Worm (Caenorhabditis elegans) whole organism, early embryonic: Measurements from ENCODE around the gene lit-1.
A peak's percentile ranks its signal among the peaks of the same experiment; 100 is the strongest.

Source experiments
- B0310.2 ChIP-seq: sonication (generic microtip); optimal IDR thresholded peaks from 2 replicates; lab custom pipeline; 2016; ENCODE audit warnings: mild to moderate bottlenecking, missing genetic modification characterization, missing compliant biosample characterization
- F13C5.2 ChIP-seq: sonication (generic microtip); optimal IDR thresholded peaks from 2 replicates; lab custom pipeline; 2017; ENCODE audit warnings: mild to moderate bottlenecking, missing genetic modification characterization, inconsistent platforms, missing compliant biosample characterization
- aly-1 ChIP-seq: sonication (generic microtip); optimal IDR thresholded peaks from 2 replicates; lab custom pipeline; 2016; ENCODE audit warnings: missing genetic modification characterization, missing compliant biosample characterization
- ama-1 ChIP-seq: fragments of 150-350 bp; optimal IDR thresholded peaks from 2 replicates; lab custom pipeline; 2014
- ceh-13 ChIP-seq: fragments of 200-800 bp; sonication (Bioruptor generic); optimal IDR thresholded peaks from 2 replicates; lab custom pipeline; 2018; ENCODE audit warnings: mild to moderate bottlenecking, missing genetic modification characterization, missing compliant biosample characterization
- ceh-36 ChIP-seq: sonication (generic microtip); optimal IDR thresholded peaks from 2 replicates; lab custom pipeline; 2016; ENCODE audit warnings: missing genetic modification characterization, inconsistent platforms, missing compliant biosample characterization
- ets-7 ChIP-seq: sonication (generic microtip); optimal IDR thresholded peaks from 2 replicates; lab custom pipeline; 2016; ENCODE audit warnings: missing genotype, missing genetic modification characterization, missing compliant biosample characterization
- flt-1 ChIP-seq: fragments of 200-800 bp; sonication (Bioruptor generic); IDR thresholded peaks from 2 replicates; pipeline ENCODE4 v1.3.6; 2022; ENCODE audit warnings: missing genetic modification characterization, missing compliant biosample characterization
- hmbx-1 ChIP-seq: sonication (generic microtip); optimal IDR thresholded peaks from 2 replicates; lab custom pipeline; 2016; ENCODE audit warnings: mild to moderate bottlenecking, missing genetic modification characterization, missing compliant biosample characterization
- hmg-4 ChIP-seq: fragments of 200-800 bp; sonication (Bioruptor generic); optimal IDR thresholded peaks from 2 replicates; lab custom pipeline; 2018; ENCODE audit warnings: mild to moderate bottlenecking, missing genetic modification characterization, missing compliant biosample characterization
- hnd-1 ChIP-seq: sonication (generic microtip); optimal IDR thresholded peaks from 2 replicates; lab custom pipeline; 2016; ENCODE audit warnings: missing genetic modification characterization, missing compliant biosample characterization
- pes-1 ChIP-seq: fragments of 200-800 bp; sonication (Bioruptor generic); IDR thresholded peaks from 2 replicates; pipeline ENCODE4 v1.3.6; 2022; ENCODE audit warnings: missing genetic modification reagents, missing genetic modification characterization, missing compliant biosample characterization
- scrt-1 ChIP-seq: fragments of 200-800 bp; sonication (Bioruptor generic); IDR thresholded peaks from 2 replicates; pipeline ENCODE4 v1.3.6; 2022; ENCODE audit warnings: missing genetic modification characterization, missing compliant biosample characterization
- sea-1 ChIP-seq: fragments of 200-800 bp; sonication (Bioruptor generic); conservative IDR thresholded peaks from 2 replicates; pipeline ENCODE4 v1.3.6; 2022; ENCODE audit warnings: missing genetic modification characterization, missing compliant biosample characterization
- tbx-11 ChIP-seq: fragments of 200-800 bp; sonication (Bioruptor generic); IDR thresholded peaks from 2 replicates; pipeline ENCODE4 v1.3.6; 2022; ENCODE audit warnings: missing genetic modification characterization, missing compliant biosample characterization
- tbx-37 ChIP-seq: fragments of 200-800 bp; sonication (Bioruptor generic); conservative IDR thresholded peaks from 2 replicates; pipeline ENCODE4 v1.3.6; 2022; ENCODE audit warnings: missing genetic modification reagents, missing genetic modification characterization, missing compliant biosample characterization
- tra-4 ChIP-seq: sonication (generic microtip); optimal IDR thresholded peaks from 2 replicates; lab custom pipeline; 2017; ENCODE audit warnings: missing genetic modification characterization, missing compliant biosample characterization

The lit-1 gene

ce11 chrIII:13684236-13684635, 17.6 kb upstream of the lit-1 start:
- TF ChIP-seq tbx-37 (no peak), aly-1 (tag; lab: Kevin White, UChicago) (no peak), hmbx-1 (tag; lab: Kevin White, UChicago) (no peak), tra-4 (tag; lab: Kevin White, UChicago) (no peak), hmg-4 (GFP tag; lab: Kevin White, UChicago) (no peak), ama-1 (no peak), hnd-1 (no peak), ceh-13 (GFP tag; lab: Kevin White, UChicago) (no peak), sea-1 (no peak), ets-7 (tag; lab: Kevin White, UChicago) (no peak), scrt-1 (no peak), tbx-11 (no peak), ceh-36 (tag; lab: Kevin White, UChicago) (no peak)

ce11 chrIII:13686309-13686708, 15.5 kb upstream of the lit-1 start, which contains the start of gene dyf-2:
TSS of gene dyf-2 (minus strand) at chrIII:13686445.
- TF ChIP-seq aly-1 (tag; lab: Kevin White, UChicago) (no peak), hmg-4 (GFP tag; lab: Kevin White, UChicago) (no peak), tbx-37 (no peak), ama-1 (no peak), ceh-13 (GFP tag; lab: Kevin White, UChicago) (no peak), ets-7 (tag; lab: Kevin White, UChicago) (no peak), tra-4 (tag; lab: Kevin White, UChicago) (no peak), ceh-36 (tag; lab: Kevin White, UChicago) (no peak), sea-1 (no peak), tbx-11 (no peak)

- TF ChIP-seq ceh-13 (GFP tag; lab: Kevin White, UChicago) (no peak), ets-7 (tag; lab: Kevin White, UChicago) (no peak), tra-4 (tag; lab: Kevin White, UChicago) (no peak), flt-1 (GFP tag; lab: Robert Waterston, UW) (no peak), scrt-1 (no peak), hmbx-1 (tag; lab: Kevin White, UChicago) (no peak), sea-1 (no peak), B0310.2 (tag; lab: Kevin White, UChicago) (no peak), ceh-36 (tag; lab: Kevin White, UChicago) (no peak), pes-1 (no peak), F13C5.2 (no peak)
Measured at ce11 chrIII:13687211-13687610, 14.6 kb upstream of the lit-1 start, which contains the start of gene cul-2. TSS of gene cul-2 (plus strand) at chrIII:13687269.

- TF ChIP-seq tra-4 (tag; lab: Kevin White, UChicago) (no peak), aly-1 (tag; lab: Kevin White, UChicago) (no peak), tbx-37 (no peak), ceh-36 (tag; lab: Kevin White, UChicago) (no peak), tbx-11 (no peak), hnd-1 (no peak), hmg-4 (GFP tag; lab: Kevin White, UChicago) (no peak), ama-1 (no peak), sea-1 (no peak), ets-7 (tag; lab: Kevin White, UChicago) (no peak), hmbx-1 (tag; lab: Kevin White, UChicago) (no peak), flt-1 (GFP tag; lab: Robert Waterston, UW) (no peak), ceh-13 (GFP tag; lab: Kevin White, UChicago) (no peak), F13C5.2 (no peak), pes-1 (no peak), B0310.2 (tag; lab: Kevin White, UChicago) (no peak), scrt-1 (no peak)
Measured at ce11 chrIII:13692555-13692954, 9.2 kb upstream of the lit-1 start, which contains the start of gene cyn-2. TSS of gene cyn-2 (plus strand) at chrIII:13692668.

- TF ChIP-seq hnd-1 (no peak), F13C5.2 (no peak), tbx-37 (no peak), scrt-1 (no peak), tbx-11 (no peak), hmbx-1 (tag; lab: Kevin White, UChicago) (no peak), flt-1 (GFP tag; lab: Robert Waterston, UW) (no peak), B0310.2 (tag; lab: Kevin White, UChicago) (no peak), tra-4 (tag; lab: Kevin White, UChicago) (no peak), sea-1 (no peak), pes-1 (no peak), ceh-36 (tag; lab: Kevin White, UChicago) (no peak), hmg-4 (GFP tag; lab: Kevin White, UChicago) (no peak), aly-1 (tag; lab: Kevin White, UChicago) (no peak), ceh-13 (GFP tag; lab: Kevin White, UChicago) (no peak)
Measured at ce11 chrIII:13693187-13693586, 8.6 kb upstream of the lit-1 start.

ce11 chrIII:13694048-13694447, 7.7 kb upstream of the lit-1 start:
- TF ChIP-seq pes-1 (no peak), ets-7 (tag; lab: Kevin White, UChicago) (no peak), ceh-36 (tag; lab: Kevin White, UChicago) (no peak), hmg-4 (GFP tag; lab: Kevin White, UChicago) (peak; percentile 39), flt-1 (GFP tag; lab: Robert Waterston, UW) (no peak)

ce11 chrIII:13695588-13695987, 6.2 kb upstream of the lit-1 start:
- no peak for TF ChIP-seq B0310.2 (tag; lab: Kevin White, UChicago)
- no peak for TF ChIP-seq scrt-1
- TF ChIP-seq F13C5.2: no peak
- TF ChIP-seq hmbx-1 (tag; lab: Kevin White, UChicago): no peak
- no peak for TF ChIP-seq pes-1
- no peak for TF ChIP-seq hmg-4 (GFP tag; lab: Kevin White, UChicago)
- TF ChIP-seq ets-7 (tag; lab: Kevin White, UChicago): no peak
- TF ChIP-seq tra-4 (tag; lab: Kevin White, UChicago): no peak
- TF ChIP-seq ama-1: no peak
- TF ChIP-seq ceh-13 (GFP tag; lab: Kevin White, UChicago): no peak
- TF ChIP-seq hnd-1: no peak
- no peak for TF ChIP-seq flt-1 (GFP tag; lab: Robert Waterston, UW)
- no peak for TF ChIP-seq ceh-36 (tag; lab: Kevin White, UChicago)
- no peak for TF ChIP-seq tbx-11
- no peak for TF ChIP-seq aly-1 (tag; lab: Kevin White, UChicago)
